Fruit fly (Drosophila melanogaster): ENCODE data around the gene CG17163.

CG17163 gene

dm6 chrX:23073402-23073801 is 9.1 kb downstream of the CG17163 start:
- no peak for TF ChIP-seq brk (GFP tag; optimal IDR thresholded peaks at IDR 0.05)
- TF ChIP-seq CG32264 (GFP tag; optimal IDR thresholded peaks at IDR 0.05): no peak
- TF ChIP-seq Rel (GFP tag; optimal IDR thresholded peaks at IDR 0.05): no peak
- TF ChIP-seq Rel (tag; optimal IDR thresholded peaks at IDR 0.05): peak; percentile 12

DNA sequence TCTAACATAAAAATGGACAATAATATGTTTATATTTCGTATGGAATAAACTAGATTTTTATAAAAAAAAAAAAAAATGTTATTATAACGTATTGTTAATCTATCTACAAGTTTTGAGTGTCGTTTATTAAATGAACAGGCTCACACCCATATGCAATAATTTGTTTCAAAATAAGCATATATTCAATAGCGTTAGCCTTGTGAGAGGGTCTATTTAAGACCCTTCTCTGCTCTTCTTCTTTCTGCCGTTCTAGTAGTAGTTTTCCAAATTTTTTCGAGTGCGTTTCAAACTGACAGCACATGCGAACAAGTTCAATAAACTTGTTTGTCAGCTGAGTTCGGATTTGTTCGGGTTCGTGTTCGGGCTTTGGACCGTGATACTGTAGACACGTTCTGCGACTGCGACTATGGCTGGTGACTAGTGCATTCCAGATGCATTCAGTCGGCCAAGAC is 11.2 kb downstream of the CG17163 start:
- TF ChIP-seq woc (GFP tag; optimal IDR thresholded peaks at IDR 0.05) (peak; percentile 1), Sp1 (GFP tag; optimal IDR thresholded peaks at IDR 0.05) (peak; percentile 1), HLH106 (tag; optimal IDR thresholded peaks at IDR 0.05) (peak; percentile 27), dmrt93B (GFP tag; optimal IDR thresholded peaks at IDR 0.05) (peak; percentile 22), OdsH (GFP tag; optimal IDR thresholded peaks at IDR 0.05) (no peak), sage (GFP tag; optimal IDR thresholded peaks at IDR 0.05) (no peak), Abd-B (GFP tag; optimal IDR thresholded peaks at IDR 0.05) (no peak), foxo (GFP tag; optimal IDR thresholded peaks at IDR 0.05) (peak in 1 of 2 experiments; percentile 12)

- no peak for TF ChIP-seq Dfd (GFP tag; optimal IDR thresholded peaks at IDR 0.05)
- TF ChIP-seq Hr83 (GFP tag; optimal IDR thresholded peaks at IDR 0.05; ENCODE audit: poor library complexity, severe bottlenecking): no peak
- no peak for TF ChIP-seq Rel (GFP tag; optimal IDR thresholded peaks at IDR 0.05)
- peak; percentile 85 for TF ChIP-seq Rel (tag; optimal IDR thresholded peaks at IDR 0.05)
- TF ChIP-seq psq (GFP tag; optimal IDR thresholded peaks at IDR 0.05): no peak
- TF ChIP-seq woc (GFP tag; optimal IDR thresholded peaks at IDR 0.05): no peak
- no peak for TF ChIP-seq CG9705 (GFP tag; optimal IDR thresholded peaks at IDR 0.05)
- no peak for TF ChIP-seq Jra (GFP tag; optimal IDR thresholded peaks at IDR 0.05)
- no peak for TF ChIP-seq br (GFP tag; optimal IDR thresholded peaks at IDR 0.05)
These were observed 14.7 kb downstream of the CG17163 start, which contains the start of gene CG17167 for dm6 chrX:23067521-23068459. Gene CG17167 (plus strand): TSS chrX:23068301.

- TF ChIP-seq woc (GFP tag; optimal IDR thresholded peaks at IDR 0.05): no peak
- TF ChIP-seq lola (GFP tag; optimal IDR thresholded peaks at IDR 0.05): no peak
- TF ChIP-seq h (GFP tag; optimal IDR thresholded peaks at IDR 0.05): no peak
- no peak for TF ChIP-seq Rel (GFP tag; optimal IDR thresholded peaks at IDR 0.05)
- TF ChIP-seq Rel (tag; optimal IDR thresholded peaks at IDR 0.05): no peak
- no peak for TF ChIP-seq OdsH (GFP tag; optimal IDR thresholded peaks at IDR 0.05)
- TF ChIP-seq Myc (optimal IDR thresholded peaks at IDR 0.05): no peak
- TF ChIP-seq Dfd (GFP tag; optimal IDR thresholded peaks at IDR 0.05): no peak
- TF ChIP-seq Hnf4 (GFP tag; optimal IDR thresholded peaks at IDR 0.05): no peak
- TF ChIP-seq tai (GFP tag; optimal IDR thresholded peaks at IDR 0.05): no peak
- no peak for TF ChIP-seq CrebA (GFP tag; optimal IDR thresholded peaks at IDR 0.05; ENCODE audit: borderline replicate concordance)
These were observed 46.7 kb downstream of the CG17163 start, which contains the start of gene CG12061 for dm6 chrX:23035766-23036165. Gene CG12061 (plus strand): TSS chrX:23036066.

Data from whole organism, wandering third instar larva.